Fruit fly (Drosophila melanogaster): ENCODE data around the gene Sce.
A peak's percentile ranks its signal among the peaks of the same experiment; 100 is the strongest.

Gene Sce

dm6 chr3R:27681799-27682198 is at the start of gene Sce:
Gene Sce, minus strand, starts transcription at chr3R:27682029.
- TF ChIP-seq CTCF (optimal IDR thresholded peaks at IDR 0.05) = no peak
- no peak for TF ChIP-seq CG8478 (optimal IDR thresholded peaks at IDR 0.05)

- TF ChIP-seq CTCF (optimal IDR thresholded peaks at IDR 0.05) (no peak), CG8478 (optimal IDR thresholded peaks at IDR 0.05) (no peak)
Measured at dm6 chr3R:27706581-27707181, 24.9 kb upstream of the Sce start, which contains the start of the genes CROT and CG12877. Gene CROT, minus strand, starts transcription at chr3R:27706751. Gene CG12877, plus strand, starts transcription at chr3R:27707100.

- TF ChIP-seq CG8478 (optimal IDR thresholded peaks at IDR 0.05) (no peak), CTCF (optimal IDR thresholded peaks at IDR 0.05) (no peak)
Measured at dm6 chr3R:27706039-27706580, 24.3 kb upstream of the Sce start.

- TF ChIP-seq CTCF (optimal IDR thresholded peaks at IDR 0.05) (peak in 1 of 2 experiments; percentile 5), CG8478 (optimal IDR thresholded peaks at IDR 0.05) (no peak)
Measured at dm6 chr3R:27700229-27700573, 18.4 kb upstream of the Sce start, which contains the start of gene btz. Gene btz, plus strand, starts transcription at chr3R:27700361.

- TF ChIP-seq CTCF (optimal IDR thresholded peaks at IDR 0.05) = no peak
- TF ChIP-seq CG8478 (optimal IDR thresholded peaks at IDR 0.05) = no peak
Measured at dm6 chr3R:27699540-27700228, 17.9 kb upstream of the Sce start, which contains the start of gene ALiX. Gene ALiX, minus strand, starts transcription at chr3R:27700110.

- TF ChIP-seq CTCF (optimal IDR thresholded peaks at IDR 0.05) = no peak
- TF ChIP-seq CG8478 (optimal IDR thresholded peaks at IDR 0.05) = no peak
Measured at dm6 chr3R:27695019-27695418, 13.2 kb upstream of the Sce start, which contains the start of gene HSPBAP1. Gene HSPBAP1, plus strand, starts transcription at chr3R:27695235.

- TF ChIP-seq CG8478 (optimal IDR thresholded peaks at IDR 0.05) (no peak), CTCF (optimal IDR thresholded peaks at IDR 0.05) (no peak)
Measured at dm6 chr3R:27694583-27694982, 12.8 kb upstream of the Sce start, which contains the start of gene Acp98AB. Gene Acp98AB, plus strand, starts transcription at chr3R:27694883.

dm6 chr3R:27694018-27694417 is 12.2 kb upstream of the Sce start, which contains the start of gene CG43319:
Gene CG43319, plus strand, starts transcription at chr3R:27694318.
- TF ChIP-seq CG8478 (optimal IDR thresholded peaks at IDR 0.05) (no peak), CTCF (optimal IDR thresholded peaks at IDR 0.05) (no peak)

dm6 chr3R:27692645-27693307 is 10.9 kb upstream of the Sce start:
- no peak for TF ChIP-seq CG8478 (optimal IDR thresholded peaks at IDR 0.05)
- no peak for TF ChIP-seq CTCF (optimal IDR thresholded peaks at IDR 0.05)

- TF ChIP-seq CTCF (optimal IDR thresholded peaks at IDR 0.05) = no peak
- no peak for TF ChIP-seq CG8478 (optimal IDR thresholded peaks at IDR 0.05)
Measured at dm6 chr3R:27688034-27688433, 6.2 kb upstream of the Sce start, which contains the start of gene CG31055. Gene CG31055, minus strand, starts transcription at chr3R:27688134.

- TF ChIP-seq CG8478 (optimal IDR thresholded peaks at IDR 0.05) (no peak), CTCF (optimal IDR thresholded peaks at IDR 0.05) (no peak)
Measured at dm6 chr3R:27685539-27686012, 3.7 kb upstream of the Sce start, which contains the start of gene CG12880. Gene CG12880, plus strand, starts transcription at chr3R:27685962.

dm6 chr3R:27685074-27685473 is 3.2 kb upstream of the Sce start:
- no peak for TF ChIP-seq CG8478 (optimal IDR thresholded peaks at IDR 0.05)
- no peak for TF ChIP-seq CTCF (optimal IDR thresholded peaks at IDR 0.05)

dm6 chr3R:27679667-27680066 is 2.2 kb downstream of the Sce start:
- no peak for TF ChIP-seq CTCF (optimal IDR thresholded peaks at IDR 0.05)

- TF ChIP-seq CG8478 (optimal IDR thresholded peaks at IDR 0.05) (no peak), CTCF (optimal IDR thresholded peaks at IDR 0.05) (no peak)
Measured at dm6 chr3R:27679019-27679418, 2.8 kb downstream of the Sce start, which contains the start of gene CG12883. Gene CG12883, plus strand, starts transcription at chr3R:27679291.

dm6 chr3R:27677174-27677726 is 4.6 kb downstream of the Sce start, which contains the start of gene Hsdl2:
Gene Hsdl2, plus strand, starts transcription at chr3R:27677522.
- TF ChIP-seq CG8478 (optimal IDR thresholded peaks at IDR 0.05) (no peak), CTCF (optimal IDR thresholded peaks at IDR 0.05) (peak in 1 of 2 experiments; percentile 18)

Data from S2 (cell line).